Worm (Caenorhabditis elegans): ENCODE results near the gene F41H10.2.
A peak's percentile ranks its signal among the peaks of the same experiment; 100 is the strongest.

F41H10.2 gene

DNA sequence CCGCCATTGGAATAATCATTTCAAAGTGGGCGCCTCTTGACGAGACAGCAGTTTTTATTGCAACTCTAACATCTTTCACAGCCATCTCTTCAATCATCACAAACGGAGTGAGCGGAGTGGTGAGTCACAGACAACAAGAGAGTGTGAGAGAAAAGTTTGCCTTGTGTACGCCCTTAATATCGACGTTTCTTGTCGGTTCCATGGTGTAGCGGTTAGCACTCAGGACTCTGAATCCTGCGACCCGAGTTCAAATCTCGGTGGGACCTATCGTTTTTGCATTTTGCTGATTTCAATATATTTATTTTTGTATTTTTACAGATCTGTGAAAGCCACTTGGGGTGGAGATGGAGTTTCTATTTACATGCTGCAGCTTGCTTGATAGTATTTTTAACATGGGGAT lies 46.9 kb upstream of the F41H10.2 start (continued):
- TF ChIP-seq attf-3 (GFP tag; conservative IDR thresholded peaks at IDR 0.05), result 0 out of 2 replicates have a peak, but pooled peaks have one; percentile 33

DNA sequence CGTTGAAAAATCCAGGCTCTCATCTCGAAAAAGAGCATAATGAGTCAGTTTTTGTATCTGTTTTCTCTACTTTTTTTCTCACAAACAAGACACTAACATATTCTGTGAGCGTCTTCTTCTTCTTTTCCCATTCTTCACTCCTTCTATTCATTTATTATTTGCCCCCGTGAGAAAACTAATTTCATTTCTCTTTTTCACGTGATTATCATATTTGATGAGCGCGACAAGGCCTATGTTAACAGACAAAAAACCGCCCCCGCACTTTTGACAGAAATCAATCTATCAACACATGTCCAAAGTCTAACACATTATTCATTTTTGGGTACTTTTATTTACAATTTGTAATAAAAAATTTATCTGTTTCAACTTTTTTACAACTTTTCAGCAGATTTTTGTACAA lies 43.8 kb upstream of the F41H10.2 start:
- TF ChIP-seq let-526 (GFP tag; IDR thresholded peaks at IDR 0.05), result no peak
- no peak for TF ChIP-seq rec-8 (tag; optimal IDR thresholded peaks at IDR 0.05)
- no peak for TF ChIP-seq K11D2.4 (GFP tag; IDR thresholded peaks at IDR 0.05)
- TF ChIP-seq Y56A3A.18 (GFP tag; IDR thresholded peaks at IDR 0.05), result no peak

DNA sequence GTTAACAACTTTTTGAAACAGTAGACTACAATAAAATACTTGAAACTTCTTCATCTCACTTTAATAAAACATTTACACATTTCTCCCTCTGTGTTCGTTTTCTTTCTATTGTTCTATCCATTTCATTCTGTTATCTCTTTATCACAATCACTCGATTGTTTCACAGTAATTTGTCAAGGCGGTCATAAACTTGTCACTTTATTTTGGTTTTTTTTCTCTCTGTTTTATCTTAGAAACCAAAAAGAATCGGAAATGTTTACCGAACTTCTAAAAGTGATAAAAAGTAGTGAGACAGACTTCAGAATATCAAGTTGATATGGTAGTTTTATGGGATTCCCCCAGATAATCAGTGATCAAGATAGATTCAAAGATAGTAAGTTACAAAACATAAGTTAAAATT lies 42.2 kb upstream of the F41H10.2 start, which contains the start of gene Y4C6B.2:
TSS of gene Y4C6B.2 (plus strand) at position 320 of the 400 bp plus-strand sequence.
- TF ChIP-seq F52B5.7 (tag; optimal IDR thresholded peaks at IDR 0.05), result no peak
- TF ChIP-seq K12H6.12 (tag; optimal IDR thresholded peaks at IDR 0.05), result no peak
- no peak for TF ChIP-seq ztf-26 (tag; optimal IDR thresholded peaks at IDR 0.05)
- TF ChIP-seq nhr-179 (tag; optimal IDR thresholded peaks at IDR 0.05), result no peak
- no peak for TF ChIP-seq F23B12.7 (tag; optimal IDR thresholded peaks at IDR 0.05; ENCODE audit: insufficient read depth)
- TF ChIP-seq F39B2.1 (GFP tag; IDR thresholded peaks at IDR 0.05), result no peak
- no peak for TF ChIP-seq madf-8 (GFP tag; conservative IDR thresholded peaks at IDR 0.05)
- TF ChIP-seq ztf-25 (GFP tag; IDR thresholded peaks at IDR 0.05), result no peak
- no peak for TF ChIP-seq T26A5.8 (tag; optimal IDR thresholded peaks at IDR 0.05)
- no peak for TF ChIP-seq nhr-27 (tag; optimal IDR thresholded peaks at IDR 0.05)
- TF ChIP-seq egl-18 (GFP tag; IDR thresholded peaks at IDR 0.05), result no peak

DNA sequence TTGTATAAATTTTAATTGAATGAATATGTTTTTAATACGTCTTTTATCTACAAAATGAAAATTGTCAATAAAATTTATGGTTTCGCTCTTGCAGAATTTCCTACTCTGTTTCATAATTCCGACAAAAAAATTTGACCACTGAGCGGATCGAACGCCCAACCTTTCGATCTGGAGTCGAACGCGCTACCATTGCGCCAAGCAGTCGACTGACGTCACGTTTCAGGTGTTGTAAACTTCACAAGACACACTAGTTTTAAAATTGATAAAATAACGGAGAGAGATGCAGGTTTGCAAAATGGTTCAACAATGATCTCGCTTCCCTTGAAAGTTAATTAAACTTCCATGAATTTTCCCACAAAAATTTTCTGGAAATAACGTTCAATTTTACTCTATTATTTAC lies 37.3 kb upstream of the F41H10.2 start:
- TF ChIP-seq snpc-4 (GFP tag; optimal IDR thresholded peaks at IDR 0.05) (peak; percentile 83), snpc-4 (tag; optimal IDR thresholded peaks at IDR 0.05) (peak; percentile 71 to 93 (median 90)), hlh-12 (tag; optimal IDR thresholded peaks at IDR 0.05) (no peak), zfh-2 (GFP tag; conservative IDR thresholded peaks at IDR 0.05) (no peak), lin-54 (GFP tag; optimal IDR thresholded peaks at IDR 0.05) (peak; percentile 41), die-1 (tag; optimal IDR thresholded peaks at IDR 0.05) (peak; percentile 47), F49E8.2 (tag; optimal IDR thresholded peaks at IDR 0.05; ENCODE audit: insufficient read depth) (no peak), tbp1 (GFP tag; optimal IDR thresholded peaks at IDR 0.05) (peak; percentile 87), aptf-2 (GFP tag; conservative IDR thresholded peaks at IDR 0.05) (no peak), attf-6 (GFP tag; IDR thresholded peaks at IDR 0.05) (peak; percentile 46; the same call in 1 of the 2 replicates), ceh-79 (tag; optimal IDR thresholded peaks at IDR 0.05) (no peak), B0336.3 (GFP tag; IDR thresholded peaks at IDR 0.05) (no peak), ztf-25 (GFP tag; IDR thresholded peaks at IDR 0.05) (no peak), T07F8.4 (tag; optimal IDR thresholded peaks at IDR 0.05) (no peak), B0261.1 (tag; optimal IDR thresholded peaks at IDR 0.05) (peak; percentile 68), lir-1 (GFP tag; conservative IDR thresholded peaks at IDR 0.05) (no peak), F39B2.1 (GFP tag; IDR thresholded peaks at IDR 0.05) (no peak), atf-7 (tag; optimal IDR thresholded peaks at IDR 0.05) (peak; percentile 0), pbrm-1 (GFP tag; IDR thresholded peaks at IDR 0.05) (0 out of 2 replicates have a peak, but pooled peaks have one; percentile 53), dpl-1 (GFP tag; optimal IDR thresholded peaks at IDR 0.05) (no peak), somi-1 (GFP tag; optimal IDR thresholded peaks at IDR 0.05) (no peak), lin-26 (GFP tag; IDR thresholded peaks at IDR 0.05) (no peak), unc-62 (GFP tag; optimal IDR thresholded peaks at IDR 0.05) (no peak), snpc-1.3 (tag; optimal IDR thresholded peaks at IDR 0.05; ENCODE audit: insufficient read depth) (peak; percentile 36), Y53G8AR.9 (GFP tag; conservative IDR thresholded peaks at IDR 0.05) (no peak), nfyb-1 (GFP tag; IDR thresholded peaks at IDR 0.05) (0 out of 2 replicates have a peak, but pooled peaks have one; percentile 36), F23B12.7 (tag; optimal IDR thresholded peaks at IDR 0.05; ENCODE audit: insufficient read depth) (peak; percentile 45), Y79H2A.3 (GFP tag; conservative IDR thresholded peaks at IDR 0.05) (no peak), ztf-18 (tag; optimal IDR thresholded peaks at IDR 0.05) (peak; percentile 30), rpc-1 (optimal IDR thresholded peaks at IDR 0.05) (peak; percentile 55), rpc-1 (tag; optimal IDR thresholded peaks at IDR 0.05) (peak; percentile 79)
